Worm (Caenorhabditis elegans): ENCODE data around the gene ins-22.

- TF ChIP-seq C17E4.6 (GFP tag; IDR thresholded peaks at IDR 0.05) (no peak), attf-5 (GFP tag; optimal IDR thresholded peaks at IDR 0.05) (no peak), him-1 (tag; optimal IDR thresholded peaks at IDR 0.05) (no peak), snpc-3.4 (tag; optimal IDR thresholded peaks at IDR 0.05) (no peak), Y56A3A.18 (GFP tag; IDR thresholded peaks at IDR 0.05) (no peak), dpl-1 (GFP tag; optimal IDR thresholded peaks at IDR 0.05) (no peak), dox-1 (GFP tag; IDR thresholded peaks at IDR 0.05) (no peak), unc-130 (GFP tag; optimal IDR thresholded peaks at IDR 0.05) (no peak), rec-8 (tag; optimal IDR thresholded peaks at IDR 0.05) (no peak), cebp-1 (GFP tag; IDR thresholded peaks at IDR 0.05) (no peak), cebp-1 (tag; optimal IDR thresholded peaks at IDR 0.05) (no peak), madf-8 (GFP tag; conservative IDR thresholded peaks at IDR 0.05) (no peak), zim-3 (tag; optimal IDR thresholded peaks at IDR 0.05) (no peak)
Observed at ce11 chrIII:10037150-10037549, 11.1 kb downstream of the ins-22 start, which contains the start of gene M04D8.7.
